Fruit fly (Drosophila melanogaster) whole organism, prepupa: ENCODE data around the gene CG34281.

ENCODE experiments used
- CG10631 ChIP-seq: fragments of 200-800 bp; sonication (Bioruptor generic); optimal IDR thresholded peaks from 2 replicates; lab custom pipeline; 2016; ENCODE audit warnings: missing biosample characterization, missing genetic modification characterization
- CG15336 ChIP-seq: fragments of 200-800 bp; sonication (Bioruptor generic); IDR thresholded peaks from 2 replicates; pipeline ENCODE4 v1.3.6; 2022; ENCODE audit warnings: missing biosample characterization, missing genetic modification characterization
- CG3032 ChIP-seq: fragments of 200-800 bp; optimal IDR thresholded peaks from 2 replicates; lab custom pipeline; 2019; ENCODE audit warnings: missing biosample characterization, mild to moderate bottlenecking, missing genetic modification characterization, moderate library complexity
- CG32006 ChIP-seq: fragments of 200-800 bp; sonication (Bioruptor generic); optimal IDR thresholded peaks from 3 replicates; lab custom pipeline; 2017; ENCODE audit warnings: missing biosample characterization, mild to moderate bottlenecking, missing genetic modification characterization
- CG34406 ChIP-seq: fragments of 200-800 bp; sonication (Bioruptor generic); optimal IDR thresholded peaks from 3 replicates; lab custom pipeline; 2016; ENCODE audit warnings: missing biosample characterization, missing genetic modification characterization
- CG4318 ChIP-seq: fragments of 200-800 bp; sonication (Bioruptor generic); optimal IDR thresholded peaks from 3 replicates; lab custom pipeline; 2017; ENCODE audit warnings: missing biosample characterization, mild to moderate bottlenecking, missing genetic modification characterization
- CG6792 ChIP-seq: fragments of 200-800 bp; sonication (Bioruptor generic); optimal IDR thresholded peaks from 3 replicates; lab custom pipeline; 2016; ENCODE audit warnings: missing biosample characterization, missing genetic modification characterization
- CG6854 ChIP-seq: fragments of 200-800 bp; sonication (Bioruptor generic); optimal IDR thresholded peaks from 2 replicates; lab custom pipeline; 2017; ENCODE audit warnings: missing biosample characterization, mild to moderate bottlenecking, missing genetic modification characterization
- CG8119 ChIP-seq: fragments of 200-800 bp; sonication (Bioruptor generic); IDR thresholded peaks from 3 replicates; pipeline ENCODE4 v1.3.6; 2022; ENCODE audit warnings: missing biosample characterization, missing genetic modification characterization
- CG8632 ChIP-seq: fragments of 200-800 bp; sonication (Bioruptor generic); optimal IDR thresholded peaks from 3 replicates; lab custom pipeline; 2016; ENCODE audit warnings: missing biosample characterization, missing genetic modification characterization
- CG9139 ChIP-seq: fragments of 200-800 bp; sonication (Bioruptor generic); optimal IDR thresholded peaks from 3 replicates; lab custom pipeline; 2017; ENCODE audit warnings: missing biosample characterization, mild to moderate bottlenecking, missing genetic modification characterization
- Ets21C ChIP-seq: fragments of 200-800 bp; sonication (Bioruptor generic); optimal IDR thresholded peaks from 3 replicates; lab custom pipeline; 2016; ENCODE audit warnings: missing biosample characterization, missing genetic modification characterization
- Ets96B ChIP-seq: fragments of 200-800 bp; optimal IDR thresholded peaks from 2 replicates; lab custom pipeline; 2019; ENCODE audit warnings: missing biosample characterization, mild to moderate bottlenecking, missing genetic modification characterization, moderate library complexity
- Hr39 ChIP-seq: fragments of 200-800 bp; sonication (Bioruptor generic); optimal IDR thresholded peaks from 2 replicates; lab custom pipeline; 2016; ENCODE audit warnings: missing biosample characterization, missing genetic modification characterization
- Sox102F ChIP-seq: fragments of 200-800 bp; sonication (Bioruptor generic); optimal IDR thresholded peaks from 2 replicates; lab custom pipeline; 2016; ENCODE audit warnings: missing biosample characterization, mild to moderate bottlenecking, missing genetic modification characterization
- Sox14 ChIP-seq: fragments of 200-800 bp; sonication (Bioruptor generic); optimal IDR thresholded peaks from 3 replicates; lab custom pipeline; 2016; ENCODE audit warnings: missing biosample characterization, missing genetic modification characterization
- achi ChIP-seq: fragments of 200-800 bp; sonication (Bioruptor generic); optimal IDR thresholded peaks from 3 replicates; lab custom pipeline; 2016; ENCODE audit warnings: missing biosample characterization, missing genetic modification characterization
- dac ChIP-seq: fragments of 200-800 bp; sonication (Bioruptor generic); optimal IDR thresholded peaks from 2 replicates; lab custom pipeline; 2017; ENCODE audit warnings: missing biosample characterization, mild to moderate bottlenecking, missing genetic modification characterization
- dsx ChIP-seq: fragments of 200-800 bp; optimal IDR thresholded peaks from 3 replicates; lab custom pipeline; 2019; ENCODE audit warnings: missing biosample characterization, mild to moderate bottlenecking, missing genetic modification characterization, moderate library complexity; ENCODE audit not compliant: poor library complexity, severe bottlenecking
- fd85E ChIP-seq: fragments of 200-800 bp; sonication (Bioruptor generic); optimal IDR thresholded peaks from 3 replicates; lab custom pipeline; 2016; ENCODE audit warnings: missing biosample characterization, missing genetic modification characterization
- fkh ChIP-seq: fragments of 200-800 bp; sonication (Bioruptor generic); optimal IDR thresholded peaks from 3 replicates; lab custom pipeline; 2017; ENCODE audit warnings: missing biosample characterization, mild to moderate bottlenecking, missing genetic modification characterization, moderate library complexity
- lz ChIP-seq: fragments of 200-800 bp; sonication (Bioruptor generic); optimal IDR thresholded peaks from 3 replicates; lab custom pipeline; 2016; ENCODE audit warnings: missing biosample characterization, missing genetic modification characterization
- spab ChIP-seq: fragments of 200-800 bp; sonication (Bioruptor generic); optimal IDR thresholded peaks from 2 replicates; lab custom pipeline; 2017; ENCODE audit warnings: missing biosample characterization, mild to moderate bottlenecking, missing genetic modification characterization, missing genetic modification reagents
- svp ChIP-seq: fragments of 200-800 bp; sonication (Bioruptor generic); peaks from one replicate; lab custom pipeline; 2016; ENCODE audit warnings: missing biosample characterization, missing genetic modification characterization

Gene CG34281

DNA sequence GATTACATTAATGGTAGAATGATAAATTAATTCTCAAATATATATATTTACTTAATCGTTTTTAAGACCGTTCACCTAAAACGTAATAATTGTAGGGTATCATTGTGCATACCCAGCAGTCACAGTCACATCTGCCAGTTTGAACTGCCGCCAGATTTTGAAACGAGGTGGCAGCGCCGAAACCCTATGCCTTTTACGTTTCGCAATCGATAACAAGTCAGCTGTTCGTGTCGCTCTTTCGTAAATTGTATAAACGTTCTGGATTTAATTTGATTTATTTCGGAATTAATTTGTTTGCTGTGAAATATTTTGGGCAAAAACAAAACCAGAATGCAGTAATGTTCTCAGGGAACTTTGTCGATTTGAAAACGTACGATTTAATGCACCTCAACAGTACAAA is 34.8 kb downstream of the CG34281 start, which contains the start of gene CG14322:
Gene CG14322, plus strand, starts transcription at position 236 of the 400 bp plus-strand sequence.
- TF ChIP-seq CG3032 (tag; lab: Kevin White, UChicago) (peak; percentile 1), Ets96B (tag; lab: Kevin White, UChicago) (no peak)

DNA sequence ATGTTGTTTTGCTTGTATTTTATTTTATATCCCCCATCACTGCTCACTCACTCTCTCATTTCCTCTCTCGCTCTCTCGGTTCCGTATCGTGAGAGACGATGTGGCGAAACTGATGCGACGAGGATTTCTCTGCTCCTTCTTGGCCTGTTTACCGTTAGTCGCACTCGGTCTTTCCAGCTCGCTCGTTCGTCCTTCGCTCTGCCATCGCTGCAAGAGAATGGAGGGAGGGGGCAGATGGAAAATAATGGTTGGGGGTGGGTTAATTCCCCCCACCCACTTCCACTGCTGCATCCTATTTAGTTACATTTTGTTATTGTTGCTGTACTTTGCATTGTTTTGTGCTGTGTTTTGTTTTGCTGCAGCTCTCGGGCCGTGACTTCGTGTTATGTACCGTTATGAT is 41.2 kb downstream of the CG34281 start:
- no peak for TF ChIP-seq Ets21C (GFP tag; lab: Kevin White, UChicago)
- TF ChIP-seq fkh (GFP tag; lab: Kevin White, UChicago) = no peak
- TF ChIP-seq Sox14 (GFP tag; lab: Kevin White, UChicago) = no peak
- no peak for TF ChIP-seq CG32006 (GFP tag; lab: Kevin White, UChicago)
- TF ChIP-seq CG8632 = no peak
- TF ChIP-seq lz = no peak
- no peak for TF ChIP-seq dac (GFP tag; lab: Kevin White, UChicago)
- TF ChIP-seq spab = no peak
- TF ChIP-seq dsx (GFP tag; lab: Kevin White, UChicago) = no peak
- no peak for TF ChIP-seq Hr39 (GFP tag; lab: Kevin White, UChicago)
- TF ChIP-seq svp (GFP tag; lab: Kevin White, UChicago) = no peak
- no peak for TF ChIP-seq CG10631 (GFP tag; lab: Kevin White, UChicago)

DNA sequence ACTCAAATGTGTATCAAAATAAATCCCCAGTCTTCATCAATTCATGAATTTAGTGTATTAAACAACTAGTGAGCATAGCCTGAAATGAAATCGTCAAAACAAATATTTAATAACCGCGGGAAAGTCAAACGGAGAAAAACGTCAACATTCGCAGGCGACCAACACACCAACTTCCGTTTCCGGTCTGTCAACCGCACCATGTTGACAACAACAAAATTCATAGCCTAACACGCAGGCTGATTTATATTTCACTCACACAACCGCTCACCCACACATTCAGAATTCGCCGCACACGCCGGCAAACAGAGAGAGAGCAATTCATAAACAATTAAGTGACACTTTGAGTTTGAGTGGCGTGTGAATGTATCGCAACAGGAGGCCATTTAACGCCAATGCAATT is 42.4 kb downstream of the CG34281 start:
- TF ChIP-seq achi (GFP tag; lab: Kevin White, UChicago) (peak; percentile 10), fd85E (GFP tag; lab: Kevin White, UChicago) (no peak), CG34406 (GFP tag; lab: Kevin White, UChicago) (peak; percentile 10)

DNA sequence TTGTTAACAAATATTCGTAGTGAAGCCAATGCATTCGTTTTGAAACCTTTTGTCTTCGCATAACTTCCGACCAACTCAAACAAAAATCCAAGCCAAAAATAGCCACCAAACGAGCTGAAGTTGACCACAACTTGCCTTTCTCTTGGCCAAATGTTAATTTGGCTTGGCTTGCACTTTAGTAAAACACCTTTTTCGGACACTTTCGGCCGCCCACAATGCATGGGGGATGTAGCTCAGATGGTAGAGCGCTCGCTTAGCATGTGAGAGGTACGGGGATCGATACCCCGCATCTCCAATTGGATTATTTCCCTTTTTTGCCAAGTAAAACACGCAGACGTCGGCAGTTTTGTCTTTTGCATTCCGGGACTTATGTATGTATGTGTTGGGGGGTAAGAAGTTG is 44.2 kb downstream of the CG34281 start:
- TF ChIP-seq CG8119 (GFP tag; lab: Robert Waterston, UW) = no peak
- no peak for TF ChIP-seq spab
- TF ChIP-seq Sox102F = no peak
- no peak for TF ChIP-seq CG9139 (GFP tag; lab: Kevin White, UChicago)
- no peak for TF ChIP-seq lz
- no peak for TF ChIP-seq Ets96B (tag; lab: Kevin White, UChicago)
- no peak for TF ChIP-seq CG6854 (GFP tag; lab: Kevin White, UChicago)
- TF ChIP-seq CG6792 (GFP tag; lab: Kevin White, UChicago) = no peak
- TF ChIP-seq svp (GFP tag; lab: Kevin White, UChicago) = no peak
- no peak for TF ChIP-seq CG4318 (GFP tag; lab: Kevin White, UChicago)
- no peak for TF ChIP-seq CG32006 (GFP tag; lab: Kevin White, UChicago)
- no peak for TF ChIP-seq CG15336 (GFP tag; lab: Robert Waterston, UW)
